Worm (Caenorhabditis elegans): ENCODE data around the gene npp-25.

The npp-25 gene

ce11 chrIII:12966895-12967294, 41.1 kb upstream of the npp-25 start, which contains the start of gene ttm-1:
Gene ttm-1 (minus strand): TSS chrIII:12966995.
- TF ChIP-seq blmp-1 (tag; optimal IDR thresholded peaks at IDR 0.05), result no peak
- no peak for TF ChIP-seq ham-2 (GFP tag; optimal IDR thresholded peaks at IDR 0.05)
- TF ChIP-seq sptf-1 (tag; optimal IDR thresholded peaks at IDR 0.05), result no peak
- no peak for TF ChIP-seq drap-1 (GFP tag; optimal IDR thresholded peaks at IDR 0.05)
- TF ChIP-seq zip-8 (tag; optimal IDR thresholded peaks at IDR 0.05), result no peak
- TF ChIP-seq unc-120 (tag; optimal IDR thresholded peaks at IDR 0.05; ENCODE audit: poor library complexity, severe bottlenecking), result no peak
- TF ChIP-seq ceh-83 (GFP tag; optimal IDR thresholded peaks at IDR 0.05), result no peak
- no peak for TF ChIP-seq flh-1 (GFP tag; optimal IDR thresholded peaks at IDR 0.05)
- TF ChIP-seq unc-39 (tag; optimal IDR thresholded peaks at IDR 0.05), result no peak
- no peak for TF ChIP-seq hlh-1 (tag; optimal IDR thresholded peaks at IDR 0.05)
- no peak for TF ChIP-seq tbx-8 (GFP tag; optimal IDR thresholded peaks at IDR 0.05)
- no peak for TF ChIP-seq elt-1 (tag; optimal IDR thresholded peaks at IDR 0.05; ENCODE audit: borderline replicate concordance, insufficient read depth)
- no peak for TF ChIP-seq nhr-2 (tag; optimal IDR thresholded peaks at IDR 0.05)
- TF ChIP-seq ztf-11 (tag; optimal IDR thresholded peaks at IDR 0.05), result no peak
- TF ChIP-seq ceh-43 (GFP tag; optimal IDR thresholded peaks at IDR 0.05), result no peak
- TF ChIP-seq lin-13 (tag; optimal IDR thresholded peaks at IDR 0.05), result no peak
- TF ChIP-seq nhr-12 (tag; optimal IDR thresholded peaks at IDR 0.05), result no peak

DNA sequence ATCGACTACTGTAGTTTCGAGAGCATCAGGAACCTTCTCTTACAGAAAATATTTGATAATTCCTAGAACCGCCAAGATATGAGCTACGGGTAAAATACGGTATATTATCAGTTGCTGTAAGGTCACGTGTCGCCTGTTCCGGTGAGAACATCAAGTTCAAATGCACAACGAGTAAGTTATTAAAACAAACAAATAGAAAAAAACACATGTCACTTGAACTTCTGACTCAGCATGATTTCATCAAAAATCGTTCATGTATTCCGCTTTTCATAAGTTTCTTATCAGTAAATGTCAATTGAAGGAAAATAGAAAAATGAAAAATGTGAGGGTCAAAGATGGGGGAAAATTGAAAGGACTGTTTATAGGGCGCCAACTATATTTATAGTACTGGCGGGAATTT, 34.9 kb upstream of the npp-25 start:
- TF ChIP-seq hlh-1 (tag; optimal IDR thresholded peaks at IDR 0.05) (no peak), ham-2 (GFP tag; optimal IDR thresholded peaks at IDR 0.05) (no peak), mab-5 (tag; optimal IDR thresholded peaks at IDR 0.05) (no peak), lin-13 (tag; optimal IDR thresholded peaks at IDR 0.05) (no peak), unc-62 (GFP tag; optimal IDR thresholded peaks at IDR 0.05) (no peak), sem-2 (GFP tag; optimal IDR thresholded peaks at IDR 0.05) (no peak), M03D4.4 (tag; optimal IDR thresholded peaks at IDR 0.05) (no peak), ces-1 (GFP tag; optimal IDR thresholded peaks at IDR 0.05) (no peak), cnd-1 (tag; optimal IDR thresholded peaks at IDR 0.05) (no peak), nhr-28 (tag; optimal IDR thresholded peaks at IDR 0.05) (no peak), unc-120 (tag; optimal IDR thresholded peaks at IDR 0.05; ENCODE audit: poor library complexity, severe bottlenecking) (no peak), drap-1 (GFP tag; optimal IDR thresholded peaks at IDR 0.05) (no peak), pha-4 (tag; optimal IDR thresholded peaks at IDR 0.05) (no peak), ceh-83 (GFP tag; optimal IDR thresholded peaks at IDR 0.05) (no peak), snpc-4 (tag; optimal IDR thresholded peaks at IDR 0.05) (no peak), nhr-12 (tag; optimal IDR thresholded peaks at IDR 0.05) (no peak), nhr-76 (tag; optimal IDR thresholded peaks at IDR 0.05) (no peak)

DNA sequence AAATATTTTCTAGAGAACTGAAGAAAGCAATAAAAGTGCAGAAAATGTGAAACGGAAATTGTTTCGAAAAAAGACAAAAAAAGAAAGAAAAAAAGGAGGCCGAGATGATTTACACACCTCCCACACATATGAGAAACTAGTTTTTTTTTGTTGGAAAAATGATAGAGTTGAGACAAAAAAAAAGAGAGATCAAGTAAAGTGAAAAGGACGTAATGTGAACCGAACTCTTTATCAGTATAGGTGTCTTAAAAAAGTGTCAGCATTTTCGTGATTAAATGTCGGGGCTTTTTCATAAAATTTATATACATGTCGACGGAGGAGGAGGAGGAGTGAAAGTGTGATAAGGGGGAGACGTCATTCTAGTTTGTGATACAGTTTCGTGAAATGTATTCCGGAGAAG, 33.5 kb upstream of the npp-25 start:
- TF ChIP-seq lin-32 (GFP tag; optimal IDR thresholded peaks at IDR 0.05) (no peak), unc-120 (tag; optimal IDR thresholded peaks at IDR 0.05; ENCODE audit: poor library complexity, severe bottlenecking) (no peak), lsy-2 (tag; optimal IDR thresholded peaks at IDR 0.05) (no peak), snpc-4 (tag; optimal IDR thresholded peaks at IDR 0.05) (no peak), hlh-1 (tag; optimal IDR thresholded peaks at IDR 0.05) (no peak), nhr-2 (tag; optimal IDR thresholded peaks at IDR 0.05) (no peak), flh-1 (GFP tag; optimal IDR thresholded peaks at IDR 0.05) (no peak), unc-39 (tag; optimal IDR thresholded peaks at IDR 0.05) (no peak), M03D4.4 (tag; optimal IDR thresholded peaks at IDR 0.05) (no peak), sptf-1 (tag; optimal IDR thresholded peaks at IDR 0.05) (no peak), ceh-83 (GFP tag; optimal IDR thresholded peaks at IDR 0.05) (no peak), blmp-1 (tag; optimal IDR thresholded peaks at IDR 0.05) (no peak), nhr-12 (tag; optimal IDR thresholded peaks at IDR 0.05) (no peak), drap-1 (GFP tag; optimal IDR thresholded peaks at IDR 0.05) (no peak), cnd-1 (tag; optimal IDR thresholded peaks at IDR 0.05) (no peak), nhr-28 (tag; optimal IDR thresholded peaks at IDR 0.05) (no peak), pha-4 (tag; optimal IDR thresholded peaks at IDR 0.05) (no peak), ham-2 (GFP tag; optimal IDR thresholded peaks at IDR 0.05) (no peak), ceh-43 (GFP tag; optimal IDR thresholded peaks at IDR 0.05) (no peak), sem-2 (GFP tag; optimal IDR thresholded peaks at IDR 0.05) (no peak)

- TF ChIP-seq flh-1 (GFP tag; optimal IDR thresholded peaks at IDR 0.05), result no peak
- no peak for TF ChIP-seq lin-32 (GFP tag; optimal IDR thresholded peaks at IDR 0.05)
- TF ChIP-seq zip-8 (tag; optimal IDR thresholded peaks at IDR 0.05), result no peak
- TF ChIP-seq cnd-1 (tag; optimal IDR thresholded peaks at IDR 0.05), result no peak
- peak; percentile 20 for TF ChIP-seq ces-1 (GFP tag; optimal IDR thresholded peaks at IDR 0.05)
These were observed 26.8 kb upstream of the npp-25 start for ce11 chrIII:12952615-12953014.
